Worm (Caenorhabditis elegans) whole organism, early embryonic: Measurements from ENCODE around the gene Y62H9A.2.

Source experiments
- B0310.2 ChIP-seq: sonication (generic microtip); optimal IDR thresholded peaks from 2 replicates; lab custom pipeline; 2016; ENCODE audit warnings: mild to moderate bottlenecking, missing genetic modification characterization, missing compliant biosample characterization
- F13C5.2 ChIP-seq: sonication (generic microtip); optimal IDR thresholded peaks from 2 replicates; lab custom pipeline; 2017; ENCODE audit warnings: mild to moderate bottlenecking, missing genetic modification characterization, inconsistent platforms, missing compliant biosample characterization
- aly-1 ChIP-seq: sonication (generic microtip); optimal IDR thresholded peaks from 2 replicates; lab custom pipeline; 2016; ENCODE audit warnings: missing genetic modification characterization, missing compliant biosample characterization
- ama-1 ChIP-seq: fragments of 150-350 bp; optimal IDR thresholded peaks from 2 replicates; lab custom pipeline; 2014
- ceh-13 ChIP-seq: fragments of 200-800 bp; sonication (Bioruptor generic); optimal IDR thresholded peaks from 2 replicates; lab custom pipeline; 2018; ENCODE audit warnings: mild to moderate bottlenecking, missing genetic modification characterization, missing compliant biosample characterization
- ceh-36 ChIP-seq: sonication (generic microtip); optimal IDR thresholded peaks from 2 replicates; lab custom pipeline; 2016; ENCODE audit warnings: missing genetic modification characterization, inconsistent platforms, missing compliant biosample characterization
- ets-7 ChIP-seq: sonication (generic microtip); optimal IDR thresholded peaks from 2 replicates; lab custom pipeline; 2016; ENCODE audit warnings: missing genotype, missing genetic modification characterization, missing compliant biosample characterization
- flt-1 ChIP-seq: fragments of 200-800 bp; sonication (Bioruptor generic); IDR thresholded peaks from 2 replicates; pipeline ENCODE4 v1.3.6; 2022; ENCODE audit warnings: missing genetic modification characterization, missing compliant biosample characterization
- hmbx-1 ChIP-seq: sonication (generic microtip); optimal IDR thresholded peaks from 2 replicates; lab custom pipeline; 2016; ENCODE audit warnings: mild to moderate bottlenecking, missing genetic modification characterization, missing compliant biosample characterization
- hmg-4 ChIP-seq: fragments of 200-800 bp; sonication (Bioruptor generic); optimal IDR thresholded peaks from 2 replicates; lab custom pipeline; 2018; ENCODE audit warnings: mild to moderate bottlenecking, missing genetic modification characterization, missing compliant biosample characterization
- hnd-1 ChIP-seq: sonication (generic microtip); optimal IDR thresholded peaks from 2 replicates; lab custom pipeline; 2016; ENCODE audit warnings: missing genetic modification characterization, missing compliant biosample characterization
- pes-1 ChIP-seq: fragments of 200-800 bp; sonication (Bioruptor generic); IDR thresholded peaks from 2 replicates; pipeline ENCODE4 v1.3.6; 2022; ENCODE audit warnings: missing genetic modification reagents, missing genetic modification characterization, missing compliant biosample characterization
- scrt-1 ChIP-seq: fragments of 200-800 bp; sonication (Bioruptor generic); IDR thresholded peaks from 2 replicates; pipeline ENCODE4 v1.3.6; 2022; ENCODE audit warnings: missing genetic modification characterization, missing compliant biosample characterization
- sea-1 ChIP-seq: fragments of 200-800 bp; sonication (Bioruptor generic); conservative IDR thresholded peaks from 2 replicates; pipeline ENCODE4 v1.3.6; 2022; ENCODE audit warnings: missing genetic modification characterization, missing compliant biosample characterization
- tbx-11 ChIP-seq: fragments of 200-800 bp; sonication (Bioruptor generic); IDR thresholded peaks from 2 replicates; pipeline ENCODE4 v1.3.6; 2022; ENCODE audit warnings: missing genetic modification characterization, missing compliant biosample characterization
- tbx-37 ChIP-seq: fragments of 200-800 bp; sonication (Bioruptor generic); conservative IDR thresholded peaks from 2 replicates; pipeline ENCODE4 v1.3.6; 2022; ENCODE audit warnings: missing genetic modification reagents, missing genetic modification characterization, missing compliant biosample characterization
- tra-4 ChIP-seq: sonication (generic microtip); optimal IDR thresholded peaks from 2 replicates; lab custom pipeline; 2017; ENCODE audit warnings: missing genetic modification characterization, missing compliant biosample characterization

The Y62H9A.2 gene

ce11 chrX:11913824-11914223, 35.8 kb upstream of the Y62H9A.2 start, which contains the start of gene Y62H9A.12:
Y62H9A.12 (plus strand) TSS chrX:11914124.
- no peak for TF ChIP-seq hmbx-1 (tag; lab: Kevin White, UChicago)
- no peak for TF ChIP-seq sea-1
- TF ChIP-seq tbx-37 = no peak

- TF ChIP-seq tbx-11 = no peak
- no peak for TF ChIP-seq tbx-37
- no peak for TF ChIP-seq scrt-1
- no peak for TF ChIP-seq sea-1
- TF ChIP-seq B0310.2 (tag; lab: Kevin White, UChicago) = no peak
- no peak for TF ChIP-seq tra-4
- no peak for TF ChIP-seq hmbx-1 (tag; lab: Kevin White, UChicago)
- TF ChIP-seq ama-1 (lab: Kevin White, UChicago) = no peak
- no peak for TF ChIP-seq ceh-36
- no peak for TF ChIP-seq F13C5.2 (tag; lab: Kevin White, UChicago)
- no peak for TF ChIP-seq hnd-1 (tag; lab: Kevin White, UChicago)
- TF ChIP-seq aly-1 (tag; lab: Kevin White, UChicago) = no peak
- no peak for TF ChIP-seq flt-1 (GFP tag; lab: Robert Waterston, UW)
- no peak for TF ChIP-seq ets-7 (tag; lab: Kevin White, UChicago)
- no peak for TF ChIP-seq pes-1 (GFP tag; lab: Robert Waterston, UW)
- TF ChIP-seq ceh-13 (GFP tag; lab: Kevin White, UChicago) = no peak
Observed at ce11 chrX:11910046-11910445, 32.0 kb upstream of the Y62H9A.2 start, which contains the start of gene Y62H9A.15. Y62H9A.15 (minus strand) TSS chrX:11910145.

ce11 chrX:11909168-11909567, 31.2 kb upstream of the Y62H9A.2 start:
- TF ChIP-seq flt-1 (GFP tag; lab: Robert Waterston, UW) (no peak), pes-1 (GFP tag; lab: Robert Waterston, UW) (no peak)

ce11 chrX:11908226-11908625, 30.2 kb upstream of the Y62H9A.2 start:
- no peak for TF ChIP-seq tra-4
- TF ChIP-seq B0310.2 (tag; lab: Kevin White, UChicago) = no peak
- no peak for TF ChIP-seq tbx-11
- TF ChIP-seq tbx-37 = no peak
- TF ChIP-seq ets-7 (tag; lab: Kevin White, UChicago) = no peak
- no peak for TF ChIP-seq scrt-1
- TF ChIP-seq hmg-4 (GFP tag; lab: Kevin White, UChicago) = no peak
- no peak for TF ChIP-seq F13C5.2 (tag; lab: Kevin White, UChicago)
- TF ChIP-seq ama-1 (lab: Kevin White, UChicago) = no peak
- no peak for TF ChIP-seq pes-1 (GFP tag; lab: Robert Waterston, UW)
- no peak for TF ChIP-seq aly-1 (tag; lab: Kevin White, UChicago)
- TF ChIP-seq flt-1 (GFP tag; lab: Robert Waterston, UW) = no peak
- no peak for TF ChIP-seq hnd-1 (tag; lab: Kevin White, UChicago)
- no peak for TF ChIP-seq ceh-36
- no peak for TF ChIP-seq hmbx-1 (tag; lab: Kevin White, UChicago)
- no peak for TF ChIP-seq sea-1
- TF ChIP-seq ceh-13 (GFP tag; lab: Kevin White, UChicago) = no peak

ce11 chrX:11907263-11907662, 29.3 kb upstream of the Y62H9A.2 start, which contains the start of gene Y62H9A.11:
Y62H9A.11 (minus strand) TSS chrX:11907363.
- TF ChIP-seq flt-1 (GFP tag; lab: Robert Waterston, UW) = no peak

- TF ChIP-seq sea-1 (no peak), ama-1 (lab: Kevin White, UChicago) (no peak), F13C5.2 (tag; lab: Kevin White, UChicago) (no peak), flt-1 (GFP tag; lab: Robert Waterston, UW) (no peak), hmg-4 (GFP tag; lab: Kevin White, UChicago) (no peak), tbx-37 (no peak), ceh-36 (no peak), pes-1 (GFP tag; lab: Robert Waterston, UW) (no peak), aly-1 (tag; lab: Kevin White, UChicago) (no peak), scrt-1 (no peak), ceh-13 (GFP tag; lab: Kevin White, UChicago) (no peak), hnd-1 (tag; lab: Kevin White, UChicago) (no peak), tbx-11 (no peak), B0310.2 (tag; lab: Kevin White, UChicago) (no peak), hmbx-1 (tag; lab: Kevin White, UChicago) (no peak), ets-7 (tag; lab: Kevin White, UChicago) (no peak)
Observed at ce11 chrX:11906626-11907025, 28.6 kb upstream of the Y62H9A.2 start.

- TF ChIP-seq B0310.2 (tag; lab: Kevin White, UChicago) (no peak), ets-7 (tag; lab: Kevin White, UChicago) (no peak), F13C5.2 (tag; lab: Kevin White, UChicago) (no peak), hmbx-1 (tag; lab: Kevin White, UChicago) (no peak), ceh-36 (no peak), ceh-13 (GFP tag; lab: Kevin White, UChicago) (no peak), tbx-11 (no peak), pes-1 (GFP tag; lab: Robert Waterston, UW) (no peak), tra-4 (no peak), scrt-1 (no peak), sea-1 (no peak), tbx-37 (no peak), hnd-1 (tag; lab: Kevin White, UChicago) (no peak), flt-1 (GFP tag; lab: Robert Waterston, UW) (no peak), aly-1 (tag; lab: Kevin White, UChicago) (no peak), ama-1 (lab: Kevin White, UChicago) (no peak), hmg-4 (GFP tag; lab: Kevin White, UChicago) (no peak)
Observed at ce11 chrX:11902661-11903060, 24.7 kb upstream of the Y62H9A.2 start, which contains the start of gene Y62H9A.10. Y62H9A.10 (minus strand) TSS chrX:11902761.

- TF ChIP-seq tra-4 = no peak
- TF ChIP-seq sea-1 = no peak
- no peak for TF ChIP-seq hmg-4 (GFP tag; lab: Kevin White, UChicago)
- no peak for TF ChIP-seq ceh-36
- TF ChIP-seq pes-1 (GFP tag; lab: Robert Waterston, UW) = no peak
- no peak for TF ChIP-seq hmbx-1 (tag; lab: Kevin White, UChicago)
- no peak for TF ChIP-seq tbx-11
- no peak for TF ChIP-seq B0310.2 (tag; lab: Kevin White, UChicago)
- no peak for TF ChIP-seq flt-1 (GFP tag; lab: Robert Waterston, UW)
- no peak for TF ChIP-seq scrt-1
- TF ChIP-seq F13C5.2 (tag; lab: Kevin White, UChicago) = no peak
- no peak for TF ChIP-seq aly-1 (tag; lab: Kevin White, UChicago)
- no peak for TF ChIP-seq ama-1 (lab: Kevin White, UChicago)
- TF ChIP-seq hnd-1 (tag; lab: Kevin White, UChicago) = no peak
Observed at ce11 chrX:11899031-11899430, 21.0 kb upstream of the Y62H9A.2 start.
